Fruit fly (Drosophila melanogaster): ENCODE data around the gene CG9643.

- no peak for TF ChIP-seq ovo (GFP tag; optimal IDR thresholded peaks at IDR 0.05)
- no peak for TF ChIP-seq CG1620 (GFP tag; optimal IDR thresholded peaks at IDR 0.05)
- no peak for TF ChIP-seq cnc (optimal IDR thresholded peaks at IDR 0.05)
These were observed at the start of gene CG9643 for dm6 chr2L:2979091-2979490.
